Fruit fly (Drosophila melanogaster) whole organism, embryonic: ENCODE results near the gene Mad.

Source experiments
- ATbp ChIP-seq: fragments of 200-800 bp; sonication (Bioruptor generic); optimal IDR thresholded peaks from 2 replicates; lab custom pipeline; 2017; ENCODE audit warnings: missing biosample characterization, mild to moderate bottlenecking, missing genetic modification characterization, missing genetic modification reagents
- CG11085 ChIP-seq: fragments of 200-800 bp; sonication (Bioruptor generic); IDR thresholded peaks from 2 replicates; pipeline ENCODE4 v1.3.6; 2022; ENCODE audit warnings: missing biosample characterization, missing genetic modification characterization
- CG9817 ChIP-seq: fragments of 200-800 bp; sonication (Bioruptor generic); optimal IDR thresholded peaks from 2 replicates; lab custom pipeline; 2018; ENCODE audit warnings: missing biosample characterization, mild to moderate bottlenecking, missing genetic modification characterization, moderate library complexity
- HLH54F ChIP-seq: fragments of 200-800 bp; sonication (Bioruptor generic); optimal IDR thresholded peaks from 3 replicates; lab custom pipeline; 2016; ENCODE audit warnings: missing biosample characterization, missing genetic modification characterization
- Rx ChIP-seq: fragments of 200-800 bp; sonication (Bioruptor generic); IDR thresholded peaks from 2 replicates; pipeline ENCODE4 v1.3.6; 2022; ENCODE audit warnings: missing biosample characterization, missing genetic modification characterization
- da ChIP-seq: fragments of 200-800 bp; sonication (Bioruptor generic); optimal IDR thresholded peaks from 2 replicates; lab custom pipeline; 2016; ENCODE audit warnings: missing biosample characterization, missing genetic modification characterization
- prd ChIP-seq, 3 experiments: fragments of >200 bp in 2 of 3; fragments of 200-800 bp in 1 of 3; sonication (Bioruptor generic) in 1 of 3; optimal IDR thresholded peaks in 2 of 3; IDR thresholded peaks in 1 of 3; 2 replicates in 2 of 3; 3 replicates in 1 of 3; pipeline versions ENCODE4 v1.3.6 to Lab custom; 2017 to 2022; ENCODE audit warnings: missing biosample characterization in 1 of 3, missing genetic modification characterization in 1 of 3
- scrt ChIP-seq: fragments of 200-800 bp; sonication (Bioruptor generic); optimal IDR thresholded peaks from 2 replicates; lab custom pipeline; 2018; ENCODE audit warnings: missing biosample characterization, mild to moderate bottlenecking, missing genetic modification characterization, moderate library complexity
- tap ChIP-seq: fragments of 200-800 bp; optimal IDR thresholded peaks from 3 replicates; lab custom pipeline; 2019; ENCODE audit warnings: missing biosample characterization, mild to moderate bottlenecking, missing genetic modification characterization, moderate library complexity
- tx ChIP-seq: fragments of 200-800 bp; sonication (Bioruptor generic); optimal IDR thresholded peaks from 2 replicates; lab custom pipeline; 2016; ENCODE audit warnings: missing biosample characterization, missing genetic modification characterization
- yki ChIP-seq: fragments of >200 bp; optimal IDR thresholded peaks from 3 replicates; lab custom pipeline; 2018
- zfh1 ChIP-seq: fragments of 200-800 bp; sonication (Bioruptor generic); IDR thresholded peaks from 3 replicates; pipeline ENCODE4 v1.3.6; 2022; ENCODE audit warnings: missing biosample characterization, missing genetic modification characterization

DNA sequence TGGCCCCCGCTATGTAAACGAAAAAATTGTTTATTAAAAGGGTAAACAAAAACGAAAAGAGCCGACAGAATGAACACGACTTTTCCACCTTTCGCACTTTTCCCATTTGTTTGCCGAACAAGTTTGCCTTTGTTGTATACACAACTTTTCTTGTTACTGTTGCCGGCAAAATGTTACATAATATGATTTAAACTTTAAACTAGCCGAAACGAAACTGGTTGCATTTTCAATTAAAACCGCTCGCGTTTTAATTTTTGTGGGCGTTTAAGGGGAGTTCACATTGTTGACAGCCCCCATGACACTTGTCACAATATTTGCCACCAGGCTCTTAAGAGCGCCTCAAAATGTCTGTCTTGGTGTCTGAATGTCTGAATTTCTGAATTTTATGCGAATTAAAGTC lies 38.6 kb downstream of the Mad start:
- TF ChIP-seq zfh1 (GFP tag; lab: Robert Waterston, UW) (no peak), scrt (no peak), da (GFP tag; lab: Kevin White, UChicago) (no peak), tx (GFP tag; lab: Kevin White, UChicago) (no peak), CG11085 (GFP tag; lab: Robert Waterston, UW) (no peak), tap (tag; lab: Kevin White, UChicago) (no peak), yki (lab: Kevin White, UChicago) (no peak), ATbp (peak; percentile 30), Rx (GFP tag; lab: Robert Waterston, UW) (no peak), CG9817 (tag; lab: Kevin White, UChicago) (no peak), HLH54F (no peak), prd (optimal IDR thresholded peaks at IDR 0.05; lab: Kevin White, UChicago) (no peak), prd (GFP tag; IDR thresholded peaks at IDR 0.05; lab: Robert Waterston, UW) (no peak)
